Worm (Caenorhabditis elegans) whole organism, young adult: ENCODE results near the gene C18B2.3.

ENCODE experiments used
- D2030.7 ChIP-seq: fragments of 200-800 bp; sonication (Bioruptor generic); IDR thresholded peaks from 2 replicates; pipeline ENCODE4 v1.3.6; 2022; ENCODE audit warnings: missing genetic modification reagents, missing genetic modification characterization, missing compliant biosample characterization
- F23B12.7 ChIP-seq: sonication (generic microtip); optimal IDR thresholded peaks from 2 replicates; lab custom pipeline; 2017; ENCODE audit warnings: missing genetic modification characterization, mild to moderate bottlenecking, missing compliant biosample characterization, antibody characterized with exemption, moderate library complexity; ENCODE audit not compliant: insufficient read depth
- F33H1.4 ChIP-seq: fragments of 200-800 bp; sonication (Bioruptor generic); IDR thresholded peaks from 2 replicates; pipeline ENCODE4 v1.3.6; 2022; ENCODE audit warnings: missing genetic modification reagents, missing genetic modification characterization, missing compliant biosample characterization
- F39B2.1 ChIP-seq: fragments of 200-800 bp; sonication (Bioruptor generic); IDR thresholded peaks from 2 replicates; pipeline ENCODE4 v1.3.6; 2022; ENCODE audit warnings: missing genetic modification reagents, missing genetic modification characterization, missing compliant biosample characterization
- T07F8.4 ChIP-seq: sonication (generic microtip); optimal IDR thresholded peaks from 2 replicates; lab custom pipeline; 2016; ENCODE audit warnings: mild to moderate bottlenecking, missing genetic modification characterization, moderate library complexity, missing compliant biosample characterization
- Y53F4B.3 ChIP-seq: fragments of 200-800 bp; sonication (Bioruptor generic); IDR thresholded peaks from 2 replicates; pipeline ENCODE4 v1.3.6; 2022; ENCODE audit warnings: missing genetic modification reagents, missing genetic modification characterization, missing compliant biosample characterization
- Y53G8AR.9 ChIP-seq: fragments of 200-800 bp; sonication (Bioruptor generic); conservative IDR thresholded peaks from 2 replicates; pipeline ENCODE4 v1.3.6; 2022; ENCODE audit warnings: missing genetic modification reagents, missing genetic modification characterization, missing compliant biosample characterization
- akir-1 ChIP-seq: fragments of 200-800 bp; sonication (Bioruptor generic); optimal IDR thresholded peaks from 2 replicates; lab custom pipeline; 2018; ENCODE audit warnings: mild to moderate bottlenecking, missing genetic modification characterization, moderate library complexity, missing compliant biosample characterization
- aptf-2 ChIP-seq: fragments of 200-800 bp; sonication (Bioruptor generic); conservative IDR thresholded peaks from 2 replicates; pipeline ENCODE4 v1.3.6; 2022; ENCODE audit warnings: missing genetic modification reagents, missing genetic modification characterization, missing compliant biosample characterization
- bed-1 ChIP-seq: fragments of 200-800 bp; sonication (Bioruptor generic); IDR thresholded peaks from 2 replicates; pipeline ENCODE4 v1.3.6; 2022; ENCODE audit warnings: missing genetic modification reagents, missing genetic modification characterization, missing compliant biosample characterization
- ceh-27 ChIP-seq: fragments of 200-800 bp; sonication (Bioruptor generic); optimal IDR thresholded peaks from 2 replicates; lab custom pipeline; 2018; ENCODE audit warnings: mild to moderate bottlenecking, missing genetic modification characterization, moderate library complexity, missing compliant biosample characterization
- ceh-79 ChIP-seq: sonication (generic microtip); optimal IDR thresholded peaks from 2 replicates; lab custom pipeline; 2017; ENCODE audit warnings: mild to moderate bottlenecking, missing genetic modification characterization, missing compliant biosample characterization
- egrh-3 ChIP-seq: fragments of 200-800 bp; sonication (Bioruptor generic); IDR thresholded peaks from 2 replicates; pipeline ENCODE4 v1.3.6; 2022; ENCODE audit warnings: missing genetic modification reagents, missing genetic modification characterization, missing compliant biosample characterization
- gei-17 ChIP-seq: fragments of 200-800 bp; sonication (Bioruptor generic); optimal IDR thresholded peaks from 2 replicates; lab custom pipeline; 2018; ENCODE audit warnings: mild to moderate bottlenecking, missing genetic modification characterization, missing compliant biosample characterization
- him-1 ChIP-seq: sonication (generic microtip); optimal IDR thresholded peaks from 2 replicates; lab custom pipeline; 2016; ENCODE audit warnings: missing genotype, missing genetic modification reagents, missing genetic modification characterization, missing compliant biosample characterization
- hmg-1.2 ChIP-seq: fragments of 200-800 bp; sonication (Bioruptor generic); IDR thresholded peaks from 2 replicates; pipeline ENCODE4 v1.3.6; 2022; ENCODE audit warnings: missing genetic modification reagents, missing genetic modification characterization, missing compliant biosample characterization
- hsf-1 ChIP-seq: fragments of 200-800 bp; sonication (Bioruptor generic); IDR thresholded peaks from 2 replicates; pipeline ENCODE4 v1.3.6; 2022; ENCODE audit warnings: missing genetic modification reagents, missing genetic modification characterization, missing compliant biosample characterization
- lag-1 ChIP-seq: fragments of 200-800 bp; sonication (Bioruptor generic); IDR thresholded peaks from 2 replicates; pipeline ENCODE4 v1.3.6; 2022; ENCODE audit warnings: missing genetic modification reagents, missing genetic modification characterization, missing compliant biosample characterization
- let-607 ChIP-seq, 2 experiments: fragments of 200-800 bp in 1 of 2; sonication (Bioruptor generic) in 1 of 2; sonication (generic microtip) in 1 of 2; optimal IDR thresholded peaks; 2 replicates each; lab custom pipeline; 2016 to 2018; ENCODE audit warnings: mild to moderate bottlenecking in 2 of 2, missing compliant biosample characterization in 2 of 2, missing genetic modification characterization in 2 of 2, moderate library complexity in 2 of 2, missing genotype in 1 of 2
- lir-1 ChIP-seq: fragments of 200-800 bp; sonication (Bioruptor generic); conservative IDR thresholded peaks from 2 replicates; pipeline ENCODE4 v1.3.6; 2022; ENCODE audit warnings: missing genetic modification reagents, missing genetic modification characterization, missing compliant biosample characterization
- madf-3 ChIP-seq: fragments of 200-800 bp; sonication (Bioruptor generic); IDR thresholded peaks from 2 replicates; pipeline ENCODE4 v1.3.6; 2022; ENCODE audit warnings: missing genetic modification reagents, missing genetic modification characterization, missing compliant biosample characterization
- madf-6 ChIP-seq: fragments of 200-800 bp; sonication (Bioruptor generic); IDR thresholded peaks from 2 replicates; pipeline ENCODE4 v1.3.6; 2022; ENCODE audit warnings: missing genetic modification reagents, missing genetic modification characterization, missing compliant biosample characterization
- mcd-1 ChIP-seq: fragments of 200-800 bp; sonication (Bioruptor generic); IDR thresholded peaks from 2 replicates; pipeline ENCODE4 v1.3.6; 2022; ENCODE audit warnings: missing genetic modification reagents, missing genetic modification characterization, missing compliant biosample characterization
- mel-28 ChIP-seq: sonication (generic microtip); optimal IDR thresholded peaks from 2 replicates; lab custom pipeline; 2016; ENCODE audit warnings: borderline replicate concordance, mild to moderate bottlenecking, missing genetic modification characterization, missing compliant biosample characterization
- nfya-2 ChIP-seq: fragments of 200-800 bp; sonication (Bioruptor generic); IDR thresholded peaks from 2 replicates; pipeline ENCODE4 v1.3.6; 2022; ENCODE audit warnings: missing genetic modification reagents, missing genetic modification characterization, missing compliant biosample characterization
- nhr-120 ChIP-seq: fragments of 200-800 bp; sonication (Bioruptor generic); IDR thresholded peaks from 2 replicates; pipeline ENCODE4 v1.3.6; 2022; ENCODE audit warnings: missing genetic modification characterization, missing compliant biosample characterization
- nhr-179 ChIP-seq: sonication (generic microtip); optimal IDR thresholded peaks from 2 replicates; lab custom pipeline; 2016; ENCODE audit warnings: mild to moderate bottlenecking, missing genetic modification characterization, missing compliant biosample characterization
- nhr-80 ChIP-seq: sonication (generic microtip); optimal IDR thresholded peaks from 2 replicates; lab custom pipeline; 2016; ENCODE audit warnings: missing genetic modification characterization, missing compliant biosample characterization
- pha-4 ChIP-seq: fragments of 150-350 bp; sonication (generic microtip); optimal IDR thresholded peaks from 2 replicates; lab custom pipeline; 2014; ENCODE audit warnings: missing biosample characterization, missing genetic modification reagents, missing genetic modification characterization
- rpc-1 ChIP-seq, 2 experiments: fragments of 150-350 bp in 1 of 2; sonication (generic microtip) in 1 of 2; optimal IDR thresholded peaks; 2 replicates each; lab custom pipeline; 2014 to 2018; ENCODE audit warnings: missing biosample characterization in 1 of 2, missing genetic modification characterization in 1 of 2, missing genetic modification reagents in 1 of 2, missing genotype in 1 of 2
- sdz-38 ChIP-seq: sonication (generic microtip); optimal IDR thresholded peaks from 2 replicates; lab custom pipeline; 2016; ENCODE audit warnings: missing genotype, missing genetic modification characterization, missing compliant biosample characterization
- snpc-1.3 ChIP-seq: sonication (generic microtip); optimal IDR thresholded peaks from 2 replicates; lab custom pipeline; 2017; ENCODE audit warnings: missing genetic modification characterization, mild to moderate bottlenecking, missing compliant biosample characterization, antibody characterized with exemption, moderate library complexity, missing genotype, missing genetic modification reagents; ENCODE audit not compliant: insufficient read depth
- tbx-9 ChIP-seq: sonication (generic microtip); optimal IDR thresholded peaks from 2 replicates; lab custom pipeline; 2016; ENCODE audit warnings: borderline replicate concordance, missing genetic modification characterization, inconsistent platforms, missing compliant biosample characterization
- tlf-1 ChIP-seq: fragments of 200-800 bp; sonication (Bioruptor generic); optimal IDR thresholded peaks from 2 replicates; lab custom pipeline; 2018; ENCODE audit warnings: mild to moderate bottlenecking, missing genetic modification characterization, missing compliant biosample characterization
- unc-130 ChIP-seq: sonication (generic microtip); optimal IDR thresholded peaks from 2 replicates; lab custom pipeline; 2016; ENCODE audit warnings: missing genetic modification reagents, missing genetic modification characterization, missing compliant biosample characterization
- zfh-2 ChIP-seq: fragments of 200-800 bp; sonication (Bioruptor generic); conservative IDR thresholded peaks from 2 replicates; pipeline ENCODE4 v1.3.6; 2022; ENCODE audit warnings: missing genetic modification reagents, missing genetic modification characterization, missing compliant biosample characterization
- ztf-22 ChIP-seq: fragments of 200-800 bp; sonication (Bioruptor generic); optimal IDR thresholded peaks from 2 replicates; lab custom pipeline; 2018; ENCODE audit warnings: mild to moderate bottlenecking, missing genetic modification characterization, moderate library complexity, missing compliant biosample characterization
- ztf-25 ChIP-seq: fragments of 200-800 bp; sonication (Bioruptor generic); IDR thresholded peaks from 2 replicates; pipeline ENCODE4 v1.3.6; 2022; ENCODE audit warnings: missing genetic modification reagents, missing genetic modification characterization, missing compliant biosample characterization
- ztf-28 ChIP-seq: fragments of 200-800 bp; sonication (Bioruptor generic); IDR thresholded peaks from 2 replicates; pipeline ENCODE4 v1.3.6; 2022; ENCODE audit warnings: missing genetic modification reagents, missing genetic modification characterization, missing compliant biosample characterization

The C18B2.3 gene

DNA sequence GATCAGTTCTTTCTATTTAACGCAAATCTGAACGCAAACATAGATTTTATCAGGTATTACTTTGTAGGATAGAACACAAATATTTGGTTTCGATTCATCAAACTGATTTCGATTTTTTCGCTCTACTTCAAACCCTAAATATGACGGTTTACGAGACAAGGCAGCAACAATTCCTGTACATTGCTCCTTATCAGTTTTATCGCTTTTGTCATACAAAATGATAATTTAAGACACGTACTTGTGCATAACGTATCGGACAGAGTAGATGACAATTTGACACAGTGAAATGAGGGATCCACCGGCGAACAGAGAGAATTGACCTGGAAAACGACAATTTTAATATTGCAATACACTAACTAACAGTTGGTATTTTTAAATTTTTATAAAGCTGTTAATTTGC is 12.0 kb downstream of the C18B2.3 start:
- no peak for TF ChIP-seq Y53F4B.3 (GFP tag; lab: Robert Waterston, UW)
- no peak for TF ChIP-seq him-1
- TF ChIP-seq nhr-80 (tag; lab: Kevin White, UChicago): peak; percentile 83
- no peak for TF ChIP-seq mcd-1 (GFP tag; lab: Robert Waterston, UW)
- peak; percentile 13 to 21 for TF ChIP-seq let-607 (tag; optimal IDR thresholded peaks at IDR 0.05; lab: Kevin White, UChicago)
- no peak for TF ChIP-seq unc-130 (GFP tag; lab: Kevin White, UChicago)
- TF ChIP-seq tlf-1: no peak
- TF ChIP-seq D2030.7 (GFP tag; lab: Robert Waterston, UW): no peak
- TF ChIP-seq T07F8.4 (tag; lab: Kevin White, UChicago): no peak
- TF ChIP-seq madf-3: no peak
- no peak for TF ChIP-seq hsf-1 (GFP tag; lab: Robert Waterston, UW)
- TF ChIP-seq ztf-28 (GFP tag; lab: Robert Waterston, UW): no peak

DNA sequence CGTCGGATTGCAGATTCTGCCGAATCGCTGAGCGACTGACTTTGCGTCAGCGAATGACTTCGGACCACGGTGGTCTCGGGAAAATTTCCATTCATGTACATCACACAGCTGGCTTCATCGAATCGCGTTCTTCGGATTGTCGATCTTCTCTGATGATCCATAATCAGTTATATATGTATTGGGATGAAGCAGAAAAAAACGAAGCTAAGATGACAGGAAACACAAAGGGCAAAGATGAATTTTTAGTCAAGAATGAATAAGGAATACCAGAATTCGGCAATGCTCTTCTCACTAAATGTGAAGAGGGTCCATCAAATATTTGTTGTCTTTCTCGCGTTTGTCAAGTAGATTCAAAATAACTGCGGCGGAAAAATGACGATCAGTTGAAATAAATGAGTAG is 15.6 kb downstream of the C18B2.3 start, which contains the start of gene del-9:
TSS of gene del-9 (minus strand) at position 101 of the 400 bp plus-strand sequence.
- no peak for TF ChIP-seq lir-1
- TF ChIP-seq egrh-3: no peak
- no peak for TF ChIP-seq ceh-79 (tag; lab: Kevin White, UChicago)
- TF ChIP-seq rpc-1 (optimal IDR thresholded peaks at IDR 0.05; lab: Kevin White, UChicago): no peak
- TF ChIP-seq rpc-1 (tag; optimal IDR thresholded peaks at IDR 0.05; lab: Kevin White, UChicago): no peak
- TF ChIP-seq aptf-2: no peak
- no peak for TF ChIP-seq hmg-1.2 (GFP tag; lab: Robert Waterston, UW)
- TF ChIP-seq F23B12.7 (tag; lab: Kevin White, UChicago): no peak
- no peak for TF ChIP-seq akir-1

DNA sequence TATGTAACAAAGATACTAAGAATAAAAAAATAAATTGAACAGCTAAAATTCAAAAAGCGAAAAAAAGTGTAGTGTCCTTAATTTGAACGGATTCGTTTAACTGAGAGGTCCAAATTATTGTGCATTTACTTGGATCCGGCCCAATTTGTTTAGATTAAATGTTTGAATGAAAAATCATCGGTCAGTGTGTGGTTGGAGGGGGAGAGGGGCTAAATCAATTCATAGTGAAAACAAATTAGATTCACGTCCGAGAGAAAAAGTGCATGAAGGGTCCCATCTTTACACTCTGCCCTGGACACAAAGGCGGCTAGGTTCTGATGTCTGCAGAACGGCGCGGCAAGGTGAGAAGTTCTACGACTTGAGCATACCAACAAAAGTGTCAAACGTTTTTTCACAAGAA is 17.2 kb downstream of the C18B2.3 start:
- TF ChIP-seq nfya-2 (GFP tag; lab: Robert Waterston, UW): no peak
- TF ChIP-seq rpc-1 (optimal IDR thresholded peaks at IDR 0.05; lab: Kevin White, UChicago): no peak
- TF ChIP-seq rpc-1 (tag; optimal IDR thresholded peaks at IDR 0.05; lab: Kevin White, UChicago): no peak
- no peak for TF ChIP-seq F39B2.1 (GFP tag; lab: Robert Waterston, UW)
- no peak for TF ChIP-seq tbx-9 (tag; lab: Kevin White, UChicago)
- no peak for TF ChIP-seq lag-1 (GFP tag; lab: Robert Waterston, UW)
- no peak for TF ChIP-seq snpc-1.3 (tag; lab: Kevin White, UChicago)
- no peak for TF ChIP-seq madf-6
- TF ChIP-seq zfh-2 (GFP tag; lab: Robert Waterston, UW): no peak
- TF ChIP-seq sdz-38 (tag; lab: Kevin White, UChicago): no peak
- TF ChIP-seq ztf-28 (GFP tag; lab: Robert Waterston, UW): no peak
- no peak for TF ChIP-seq ztf-22 (GFP tag; lab: Kevin White, UChicago)
- TF ChIP-seq bed-1 (GFP tag; lab: Robert Waterston, UW): no peak
- no peak for TF ChIP-seq ztf-25 (GFP tag; lab: Robert Waterston, UW)
- no peak for TF ChIP-seq ceh-27

DNA sequence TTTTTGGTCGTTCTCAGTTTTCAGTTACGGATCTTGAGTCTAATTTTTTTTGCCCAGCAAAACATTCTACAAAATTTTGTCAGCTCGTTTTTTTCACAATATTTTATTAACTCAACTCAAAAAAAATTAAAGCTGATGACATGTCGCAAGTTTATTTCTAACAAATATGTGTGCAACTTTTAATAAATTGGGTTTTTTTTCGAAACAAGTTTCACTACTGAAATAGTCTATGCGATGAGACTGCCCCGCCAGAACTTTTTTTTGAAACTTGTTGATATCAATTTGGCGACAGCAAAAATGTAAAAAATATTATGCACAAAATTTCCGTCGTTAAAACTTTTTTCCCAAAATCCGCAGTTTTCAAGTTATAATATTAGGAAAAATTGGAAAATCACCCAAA is 21.5 kb downstream of the C18B2.3 start, which contains the start of gene C18B2.2:
TSS of gene C18B2.2 (plus strand) at position 301 of the 400 bp plus-strand sequence.
- no peak for TF ChIP-seq mcd-1 (GFP tag; lab: Robert Waterston, UW)
- no peak for TF ChIP-seq pha-4 (tag; lab: Kevin White, UChicago)
- TF ChIP-seq F33H1.4 (GFP tag; lab: Robert Waterston, UW): no peak
- no peak for TF ChIP-seq nhr-179 (tag; lab: Kevin White, UChicago)
- no peak for TF ChIP-seq mel-28
- TF ChIP-seq nhr-120 (GFP tag; lab: Robert Waterston, UW): no peak
- TF ChIP-seq Y53G8AR.9: no peak
- no peak for TF ChIP-seq gei-17
